Fruit fly (Drosophila melanogaster): ENCODE results near the gene Fdx2.

The Fdx2 gene

dm6 chr3L:4313299-4313698 lies 21.0 kb downstream of the Fdx2 start, which contains the start of gene Claspin (continued):
- TF ChIP-seq HmgD (GFP tag; optimal IDR thresholded peaks at IDR 0.05) (peak; percentile 58), CG4617 (GFP tag; optimal IDR thresholded peaks at IDR 0.05; ENCODE audit: borderline replicate concordance) (peak; percentile 37), Hmx (GFP tag; optimal IDR thresholded peaks at IDR 0.05) (no peak), CG18262 (tag; optimal IDR thresholded peaks at IDR 0.05) (no peak), CG30403 (GFP tag; optimal IDR thresholded peaks at IDR 0.05) (peak; percentile 17), CG10274 (GFP tag; optimal IDR thresholded peaks at IDR 0.05) (no peak), fd64A (GFP tag; optimal IDR thresholded peaks at IDR 0.05) (no peak), wdn (GFP tag; IDR thresholded peaks at IDR 0.05) (no peak), cad (GFP tag; optimal IDR thresholded peaks at IDR 0.05) (no peak), kay (GFP tag; optimal IDR thresholded peaks at IDR 0.05) (peak; percentile 32), twi (tag; optimal IDR thresholded peaks at IDR 0.05) (no peak), sob (GFP tag; IDR thresholded peaks at IDR 0.05) (peak; percentile 80), Side (GFP tag; optimal IDR thresholded peaks at IDR 0.05) (peak; percentile 61), Drgx (GFP tag; IDR thresholded peaks at IDR 0.05) (no peak), kni (GFP tag; optimal IDR thresholded peaks at IDR 0.05) (no peak), ATbp (GFP tag; optimal IDR thresholded peaks at IDR 0.05) (no peak), mirr (GFP tag; optimal IDR thresholded peaks at IDR 0.05) (no peak), tup (GFP tag; optimal IDR thresholded peaks at IDR 0.05) (peak; percentile 46), CG7839 (tag; optimal IDR thresholded peaks at IDR 0.05) (no peak), Hr39 (optimal IDR thresholded peaks at IDR 0.05) (no peak), CG31365 (tag; optimal IDR thresholded peaks at IDR 0.05) (no peak), CG15073 (GFP tag; optimal IDR thresholded peaks at IDR 0.05) (no peak), insv (GFP tag; optimal IDR thresholded peaks at IDR 0.05) (no peak), wor (GFP tag; IDR thresholded peaks at IDR 0.05) (no peak), CG12659 (GFP tag; optimal IDR thresholded peaks at IDR 0.05) (peak; percentile 66), CG43689 (GFP tag; IDR thresholded peaks at IDR 0.05) (no peak), CG3065 (GFP tag; optimal IDR thresholded peaks at IDR 0.05) (peak; percentile 34), CG10979 (tag; optimal IDR thresholded peaks at IDR 0.05) (no peak), CG15479 (GFP tag; optimal IDR thresholded peaks at IDR 0.05) (no peak), cas (GFP tag; IDR thresholded peaks at IDR 0.05) (no peak; the same call in 1 of the 2 replicates), CG8765 (GFP tag; IDR thresholded peaks at IDR 0.05) (no peak), CG15011 (GFP tag; optimal IDR thresholded peaks at IDR 0.05) (no peak), CG9876 (GFP tag; optimal IDR thresholded peaks at IDR 0.05) (peak; percentile 33), CG7357 (GFP tag; IDR thresholded peaks at IDR 0.05) (no peak), Mes4 (GFP tag; optimal IDR thresholded peaks at IDR 0.05) (no peak), Med (GFP tag) (peak; percentile 95), CG10654 (GFP tag; optimal IDR thresholded peaks at IDR 0.05) (no peak), CkIIα-i1 (GFP tag; IDR thresholded peaks at IDR 0.05) (no peak), dpn (GFP tag; optimal IDR thresholded peaks at IDR 0.05) (peak; percentile 60 to 65), sima (GFP tag; optimal IDR thresholded peaks at IDR 0.05) (no peak), Doc3 (GFP tag; IDR thresholded peaks at IDR 0.05; ENCODE audit: partially characterized antibody) (no peak), Kr (GFP tag; optimal IDR thresholded peaks at IDR 0.05) (no peak), CG3281 (GFP tag; optimal IDR thresholded peaks at IDR 0.05) (no peak), CG9215 (GFP tag; IDR thresholded peaks at IDR 0.05) (no peak), bsh (GFP tag; optimal IDR thresholded peaks at IDR 0.05) (peak in 1 of 2 experiments; percentile 16), D19A (tag; optimal IDR thresholded peaks at IDR 0.05) (no peak), gem (tag; optimal IDR thresholded peaks at IDR 0.05) (no peak), Sry-δ (GFP tag; optimal IDR thresholded peaks at IDR 0.05) (peak; percentile 7), CG5953 (GFP tag; IDR thresholded peaks at IDR 0.05) (no peak), hb (GFP tag; IDR thresholded peaks at IDR 0.05; ENCODE audit: partially characterized antibody) (no peak), CG14965 (GFP tag; optimal IDR thresholded peaks at IDR 0.05; ENCODE audit: borderline replicate concordance) (no peak), Dip2 (GFP tag; IDR thresholded peaks at IDR 0.05) (no peak)
